Fruit fly (Drosophila melanogaster): ENCODE measurements around the gene dob.

- TF ChIP-seq Dll (optimal IDR thresholded peaks at IDR 0.05) = no peak
- TF ChIP-seq CG8478 (optimal IDR thresholded peaks at IDR 0.05) = no peak
- no peak for TF ChIP-seq usp (GFP tag; optimal IDR thresholded peaks at IDR 0.05)
- TF ChIP-seq psq (optimal IDR thresholded peaks at IDR 0.05) = no peak
- TF ChIP-seq pan (optimal IDR thresholded peaks at IDR 0.05) = no peak
- no peak for TF ChIP-seq EcR (GFP tag; optimal IDR thresholded peaks at IDR 0.05)
Observed at dm6 chrX:15043700-15044225, 23.0 kb upstream of the dob start, which contains the start of gene CG5541.

Measured in whole organism.